Fruit fly (Drosophila melanogaster) whole organism, embryonic: ENCODE results near the gene da.

Source experiments
- Adf1 ChIP-seq: fragments of 200-800 bp; sonication (Bioruptor generic); IDR thresholded peaks from 2 replicates; pipeline ENCODE4 v1.3.6; 2022; ENCODE audit warnings: missing biosample characterization, missing genetic modification characterization
- Antp ChIP-seq: fragments of 200-800 bp; sonication (Bioruptor generic); optimal IDR thresholded peaks from 3 replicates; lab custom pipeline; 2016; ENCODE audit warnings: missing biosample characterization, missing genetic modification characterization
- B-H1 ChIP-seq: fragments of 200-800 bp; sonication (Bioruptor generic); IDR thresholded peaks from 3 replicates; pipeline ENCODE4 v1.3.6; 2022; ENCODE audit warnings: missing biosample characterization, missing genetic modification characterization
- Blimp-1 ChIP-seq: fragments of 200-800 bp; sonication (Bioruptor generic); optimal IDR thresholded peaks from 3 replicates; lab custom pipeline; 2018; ENCODE audit warnings: missing biosample characterization, missing genetic modification characterization, mild to moderate bottlenecking, moderate library complexity, missing genetic modification reagents
- CG10565 ChIP-seq: fragments of 200-800 bp; sonication (Bioruptor generic); optimal IDR thresholded peaks from 3 replicates; lab custom pipeline; 2016; ENCODE audit warnings: missing biosample characterization, mild to moderate bottlenecking, missing genetic modification characterization
- CG11398 ChIP-seq: fragments of 200-800 bp; sonication (Bioruptor generic); optimal IDR thresholded peaks from 2 replicates; lab custom pipeline; 2016; ENCODE audit warnings: missing biosample characterization, missing genetic modification characterization
- CG11723 ChIP-seq: fragments of 200-800 bp; sonication (Bioruptor generic); optimal IDR thresholded peaks from 2 replicates; lab custom pipeline; 2017; ENCODE audit warnings: missing biosample characterization, mild to moderate bottlenecking, missing genetic modification characterization
- CG15696 ChIP-seq: fragments of 200-800 bp; sonication (Bioruptor generic); optimal IDR thresholded peaks from 2 replicates; lab custom pipeline; 2019; ENCODE audit warnings: missing biosample characterization, mild to moderate bottlenecking, missing genetic modification characterization, moderate library complexity
- CG16779 ChIP-seq: fragments of 200-800 bp; sonication (Bioruptor generic); IDR thresholded peaks from 2 replicates; pipeline ENCODE4 v1.3.6; 2022; ENCODE audit warnings: missing biosample characterization, missing genetic modification characterization
- CG17612 ChIP-seq: fragments of 200-800 bp; sonication (Bioruptor generic); IDR thresholded peaks from 2 replicates; pipeline ENCODE4 v1.3.6; 2022; ENCODE audit warnings: missing biosample characterization, missing genetic modification characterization
- CG42726 ChIP-seq: fragments of 200-800 bp; sonication (Bioruptor generic); IDR thresholded peaks from 2 replicates; pipeline ENCODE4 v1.3.6; 2022; ENCODE audit warnings: missing biosample characterization, missing genetic modification characterization; ENCODE audit not compliant: partially characterized antibody
- CG4404 ChIP-seq: fragments of 200-800 bp; sonication (Bioruptor generic); IDR thresholded peaks from 2 replicates; pipeline ENCODE4 v1.3.6; 2022; ENCODE audit warnings: missing biosample characterization, missing genetic modification characterization
- CG4617 ChIP-seq: fragments of 200-800 bp; sonication (Bioruptor generic); optimal IDR thresholded peaks from 3 replicates; lab custom pipeline; 2016; ENCODE audit warnings: missing biosample characterization, missing genetic modification characterization, borderline replicate concordance
- CG6175 ChIP-seq: fragments of 200-800 bp; sonication (Bioruptor generic); IDR thresholded peaks from 3 replicates; pipeline ENCODE4 v1.3.6; 2022; ENCODE audit warnings: missing biosample characterization, missing genetic modification characterization
- CG8281 ChIP-seq: fragments of 200-800 bp; sonication (Bioruptor generic); optimal IDR thresholded peaks from 2 replicates; lab custom pipeline; 2018; ENCODE audit warnings: missing biosample characterization, mild to moderate bottlenecking, missing genetic modification characterization, moderate library complexity
- CG8765 ChIP-seq: fragments of 200-800 bp; sonication (Bioruptor generic); IDR thresholded peaks from 2 replicates; pipeline ENCODE4 v1.3.6; 2022; ENCODE audit warnings: missing biosample characterization, missing genetic modification characterization
- CG9437 ChIP-seq: fragments of 200-800 bp; sonication (Bioruptor generic); optimal IDR thresholded peaks from 2 replicates; lab custom pipeline; 2018; ENCODE audit warnings: missing biosample characterization, mild to moderate bottlenecking, missing genetic modification characterization
- Fer1 ChIP-seq: fragments of 200-800 bp; sonication (Bioruptor generic); optimal IDR thresholded peaks from 2 replicates; lab custom pipeline; 2017; ENCODE audit warnings: missing biosample characterization, mild to moderate bottlenecking, missing genetic modification characterization
- HmgZ ChIP-seq: fragments of 200-800 bp; sonication (Bioruptor generic); optimal IDR thresholded peaks from 2 replicates; lab custom pipeline; 2018; ENCODE audit warnings: missing biosample characterization, mild to moderate bottlenecking, missing genetic modification characterization
- NK7.1 ChIP-seq: fragments of 200-800 bp; sonication (Bioruptor generic); optimal IDR thresholded peaks from 3 replicates; lab custom pipeline; 2016; ENCODE audit warnings: missing biosample characterization, missing genetic modification characterization
- Nf-YB ChIP-seq: fragments of 200-800 bp; sonication (Bioruptor generic); optimal IDR thresholded peaks from 3 replicates; lab custom pipeline; 2019; ENCODE audit warnings: missing biosample characterization, mild to moderate bottlenecking, missing genetic modification characterization, moderate library complexity
- Pdp1 ChIP-seq, 2 experiments: fragments of 200-800 bp; sonication (Bioruptor generic); optimal IDR thresholded peaks; 3 replicates each; lab custom pipeline; 2016; ENCODE audit warnings: missing biosample characterization in 2 of 2, missing genetic modification characterization in 2 of 2, mild to moderate bottlenecking in 1 of 2, moderate library complexity in 1 of 2
- Poxn ChIP-seq: fragments of 200-800 bp; sonication (Bioruptor generic); IDR thresholded peaks from 2 replicates; pipeline ENCODE4 v1.3.6; 2022; ENCODE audit warnings: missing biosample characterization, missing genetic modification characterization
- Spps ChIP-seq: fragments of 200-800 bp; sonication (Bioruptor generic); optimal IDR thresholded peaks from 2 replicates; lab custom pipeline; 2018; ENCODE audit warnings: missing biosample characterization, mild to moderate bottlenecking, missing genetic modification characterization
- amos ChIP-seq: fragments of 200-800 bp; sonication (Bioruptor generic); IDR thresholded peaks from 2 replicates; pipeline ENCODE4 v1.3.6; 2022; ENCODE audit warnings: missing biosample characterization, missing genetic modification characterization; ENCODE audit not compliant: partially characterized antibody
- ara ChIP-seq: fragments of 200-800 bp; sonication (Bioruptor generic); IDR thresholded peaks from 2 replicates; pipeline ENCODE4 v1.3.6; 2022; ENCODE audit warnings: missing biosample characterization, missing genetic modification characterization
- br ChIP-seq: fragments of >200 bp; optimal IDR thresholded peaks from 2 replicates; lab custom pipeline; 2017
- chif ChIP-seq, 2 experiments: fragments of 200-800 bp; sonication (Bioruptor generic); optimal IDR thresholded peaks; 3 replicates each; lab custom pipeline; 2016; ENCODE audit warnings: missing biosample characterization in 2 of 2, missing genetic modification characterization in 2 of 2
- chinmo ChIP-seq: fragments of 200-800 bp; sonication (Bioruptor generic); IDR thresholded peaks from 4 replicates; pipeline ENCODE4 v1.3.6; 2022; ENCODE audit warnings: missing biosample characterization, missing genetic modification characterization; ENCODE audit not compliant: partially characterized antibody
- croc ChIP-seq: fragments of 200-800 bp; sonication (Bioruptor generic); conservative IDR thresholded peaks from 3 replicates; pipeline ENCODE4 v1.3.6; 2022; ENCODE audit warnings: missing biosample characterization, missing genetic modification characterization
- cwo ChIP-seq: fragments of 200-800 bp; sonication (Bioruptor generic); optimal IDR thresholded peaks from 3 replicates; lab custom pipeline; 2017; ENCODE audit warnings: missing biosample characterization, missing genetic modification characterization, mild to moderate bottlenecking, moderate library complexity, missing genetic modification reagents
- esg ChIP-seq: fragments of 200-800 bp; sonication (Bioruptor generic); conservative IDR thresholded peaks from 2 replicates; pipeline ENCODE4 v1.3.6; 2022; ENCODE audit warnings: missing biosample characterization, missing genetic modification characterization
- fd3F ChIP-seq: fragments of 200-800 bp; sonication (Bioruptor generic); optimal IDR thresholded peaks from 2 replicates; lab custom pipeline; 2018; ENCODE audit warnings: missing biosample characterization, mild to moderate bottlenecking, missing genetic modification characterization, moderate library complexity
- fru ChIP-seq: fragments of >200 bp; optimal IDR thresholded peaks from 2 replicates; lab custom pipeline; 2017
- grn ChIP-seq: fragments of 200-800 bp; sonication (Bioruptor generic); optimal IDR thresholded peaks from 3 replicates; lab custom pipeline; 2017; ENCODE audit warnings: missing biosample characterization, missing genetic modification characterization
- gro ChIP-seq: fragments of 200-800 bp; sonication (Bioruptor generic); optimal IDR thresholded peaks from 2 replicates; lab custom pipeline; 2016; ENCODE audit warnings: missing biosample characterization, missing genetic modification characterization
- ham ChIP-seq: fragments of 200-800 bp; sonication (Bioruptor generic); IDR thresholded peaks from 2 replicates; pipeline ENCODE4 v1.3.6; 2022; ENCODE audit warnings: missing biosample characterization, missing genetic modification characterization
- hbn ChIP-seq: fragments of 200-800 bp; sonication (Bioruptor generic); IDR thresholded peaks from 2 replicates; pipeline ENCODE4 v1.3.6; 2022; ENCODE audit warnings: missing biosample characterization, missing genetic modification characterization; ENCODE audit not compliant: partially characterized antibody
- jigr1 ChIP-seq: fragments of 200-800 bp; sonication (Bioruptor generic); IDR thresholded peaks from 3 replicates; pipeline ENCODE4 v1.3.6; 2022; ENCODE audit warnings: missing biosample characterization, missing genetic modification characterization
- kay ChIP-seq: fragments of 200-800 bp; sonication (Bioruptor generic); optimal IDR thresholded peaks from 2 replicates; lab custom pipeline; 2016; ENCODE audit warnings: missing biosample characterization, missing genetic modification characterization
- pan ChIP-seq, 4 experiments: fragments of >200 bp in 3 of 4; fragments of 200-800 bp in 1 of 4; sonication (Bioruptor generic) in 1 of 4; optimal IDR thresholded peaks in 3 of 4; IDR thresholded peaks in 1 of 4; 2 replicates each; pipeline versions ENCODE4 v1.3.6 to Lab custom; 2017 to 2022; ENCODE audit warnings: missing biosample characterization in 2 of 4, missing genetic modification characterization in 2 of 4, mixed read lengths in 1 of 4
- peb ChIP-seq: fragments of 200-800 bp; sonication (Bioruptor generic); IDR thresholded peaks from 2 replicates; pipeline ENCODE4 v1.3.6; 2022; ENCODE audit warnings: missing biosample characterization, missing genetic modification characterization
- pnt ChIP-seq: fragments of 200-800 bp; sonication (Bioruptor generic); optimal IDR thresholded peaks from 3 replicates; lab custom pipeline; 2016; ENCODE audit warnings: missing biosample characterization, missing genetic modification characterization
- pros ChIP-seq: fragments of 200-800 bp; sonication (Bioruptor generic); optimal IDR thresholded peaks from 3 replicates; lab custom pipeline; 2019; ENCODE audit warnings: missing biosample characterization, mild to moderate bottlenecking, missing genetic modification characterization, moderate library complexity
- rib ChIP-seq: fragments of 200-800 bp; sonication (Bioruptor generic); IDR thresholded peaks from 2 replicates; pipeline ENCODE4 v1.3.6; 2022; ENCODE audit warnings: missing biosample characterization, missing genetic modification characterization
- sim ChIP-seq: fragments of 200-800 bp; sonication (Bioruptor generic); IDR thresholded peaks from 2 replicates; pipeline ENCODE4 v1.3.6; 2022; ENCODE audit warnings: missing biosample characterization, missing genetic modification characterization
- sima ChIP-seq: fragments of 200-800 bp; sonication (Bioruptor generic); optimal IDR thresholded peaks from 2 replicates; lab custom pipeline; 2016; ENCODE audit warnings: missing biosample characterization, missing genetic modification characterization
- stc ChIP-seq: fragments of 200-800 bp; sonication (Bioruptor generic); IDR thresholded peaks from 2 replicates; pipeline ENCODE4 v1.3.6; 2022; ENCODE audit warnings: missing biosample characterization, missing genetic modification characterization
- tap ChIP-seq: fragments of 200-800 bp; optimal IDR thresholded peaks from 3 replicates; lab custom pipeline; 2019; ENCODE audit warnings: missing biosample characterization, mild to moderate bottlenecking, missing genetic modification characterization, moderate library complexity
- tna ChIP-seq: fragments of 200-800 bp; sonication (Bioruptor generic); IDR thresholded peaks from 2 replicates; pipeline ENCODE4 v1.3.6; 2022; ENCODE audit warnings: missing biosample characterization, missing genetic modification characterization; ENCODE audit not compliant: partially characterized antibody
- z ChIP-seq: fragments of 200-800 bp; sonication (Bioruptor generic); IDR thresholded peaks from 3 replicates; pipeline ENCODE4 v1.3.6; 2022; ENCODE audit warnings: missing biosample characterization, missing genetic modification characterization

The da gene

dm6 chr2L:10356508-10356907 lies 31.4 kb upstream of the da start, which contains the start of the genes CtsL4 and ClpP (continued):
- TF ChIP-seq CG17612 (no peak), stc (0 out of 2 replicates have a peak, but pooled peaks have one; percentile 23), Fer1 (peak; percentile 15), Poxn (GFP tag; lab: Robert Waterston, UW) (no peak), Pdp1 (GFP tag; optimal IDR thresholded peaks at IDR 0.05; lab: Kevin White, UChicago) (peak; percentile 29 to 97), CG42726 (GFP tag; lab: Robert Waterston, UW) (no peak), croc (no peak; the same call in 2 of the 3 replicates), CG11398 (GFP tag; lab: Kevin White, UChicago) (no peak), CG11723 (GFP tag; lab: Kevin White, UChicago) (peak; percentile 99), CG6175 (no peak), cwo (GFP tag; lab: Kevin White, UChicago) (no peak), pan (optimal IDR thresholded peaks at IDR 0.05; lab: Kevin White, UChicago) (no peak), pan (GFP tag; optimal IDR thresholded peaks at IDR 0.05 in 1 of 2, IDR thresholded peaks at IDR 0.05 in 1 of 2) (peak in 1 of 2 experiments; percentile 64), sim (GFP tag; lab: Robert Waterston, UW) (no peak), CG15696 (tag; lab: Kevin White, UChicago) (peak; percentile 25), jigr1 (GFP tag; lab: Robert Waterston, UW) (no peak), grn (GFP tag; lab: Kevin White, UChicago) (no peak), CG4404 (GFP tag; lab: Robert Waterston, UW) (0 out of 2 replicates have a peak, but pooled peaks have one; percentile 17), br (no peak), hbn (GFP tag; lab: Robert Waterston, UW) (no peak), Spps (tag; lab: Kevin White, UChicago) (no peak), ara (no peak), Blimp-1 (GFP tag; lab: Kevin White, UChicago) (no peak), CG8765 (GFP tag; lab: Robert Waterston, UW) (no peak), CG16779 (GFP tag; lab: Robert Waterston, UW) (no peak), ham (GFP tag; lab: Robert Waterston, UW) (no peak), fd3F (peak; percentile 42), chinmo (GFP tag; lab: Robert Waterston, UW) (no peak), gro (GFP tag; lab: Kevin White, UChicago) (no peak), CG4617 (GFP tag; lab: Kevin White, UChicago) (peak; percentile 76), sima (no peak), Adf1 (no peak), amos (no peak), z (GFP tag; lab: Robert Waterston, UW) (no peak), CG8281 (tag; lab: Kevin White, UChicago) (no peak), kay (GFP tag; lab: Kevin White, UChicago) (peak; percentile 13), chif (GFP tag; optimal IDR thresholded peaks at IDR 0.05; lab: Kevin White, UChicago) (peak in 1 of 2 experiments; percentile 39), tna (GFP tag; lab: Robert Waterston, UW) (no peak), Antp (GFP tag; lab: Kevin White, UChicago) (peak; percentile 48), fru (lab: Kevin White, UChicago) (no peak), esg (GFP tag; lab: Robert Waterston, UW) (no peak), tap (tag; lab: Kevin White, UChicago) (no peak), CG10565 (GFP tag; lab: Kevin White, UChicago) (no peak), peb (GFP tag; lab: Robert Waterston, UW) (no peak), NK7.1 (GFP tag; lab: Kevin White, UChicago) (no peak), CG9437 (peak; percentile 36), pnt (GFP tag; lab: Kevin White, UChicago) (no peak), B-H1 (no peak; the same call in 2 of the 3 replicates), pros (GFP tag; lab: Kevin White, UChicago) (peak; percentile 86), HmgZ (tag; lab: Kevin White, UChicago) (peak; percentile 72), rib (GFP tag; lab: Robert Waterston, UW) (peak; percentile 83), Nf-YB (peak; percentile 51)
